Fruit fly (Drosophila melanogaster): ENCODE results near the gene Vps60.

Vps60 gene

DNA sequence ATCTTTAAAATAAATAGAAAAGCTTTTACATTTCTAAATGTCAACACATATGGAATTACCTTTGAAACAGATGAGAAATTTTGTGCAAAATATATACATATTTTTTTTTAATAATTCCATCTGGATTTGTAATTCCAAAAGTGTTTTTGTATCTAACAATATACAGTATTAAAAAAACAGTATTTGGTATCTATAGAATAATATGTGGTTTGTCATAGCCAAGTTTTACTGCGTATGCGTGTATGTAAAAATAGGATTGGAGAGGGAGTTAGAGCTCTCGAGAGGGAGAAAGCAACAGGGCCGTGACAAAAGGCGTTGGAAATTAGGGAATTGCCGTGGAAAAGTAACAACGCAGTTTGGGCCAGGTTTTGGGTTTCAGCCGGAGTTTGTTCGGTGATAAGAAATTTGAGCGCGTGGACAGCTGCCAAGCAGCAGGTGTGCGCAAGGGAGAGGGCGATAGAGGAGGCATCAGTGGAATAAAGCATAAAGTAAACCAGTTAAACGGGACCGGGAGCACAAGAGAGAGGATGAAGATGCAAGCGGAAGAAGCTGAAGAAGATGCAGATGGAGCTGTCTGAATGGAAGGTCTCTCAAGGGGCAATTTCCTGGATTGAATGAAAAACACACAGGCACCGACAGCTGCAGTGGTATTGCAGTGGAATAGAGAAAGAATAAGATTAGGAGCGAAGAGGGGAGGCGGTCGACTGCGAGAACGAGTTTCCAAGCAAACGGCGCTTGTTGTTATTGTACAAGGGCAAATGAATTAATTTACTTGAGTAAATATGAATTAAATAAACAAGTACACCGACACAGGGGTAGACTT is 31.7 kb upstream of the Vps60 start (continued):
- TF ChIP-seq twi (tag; optimal IDR thresholded peaks at IDR 0.05) (no peak), repo (GFP tag; optimal IDR thresholded peaks at IDR 0.05) (peak; percentile 24), pnt (GFP tag; optimal IDR thresholded peaks at IDR 0.05) (peak; percentile 29), fu2 (GFP tag; optimal IDR thresholded peaks at IDR 0.05) (no peak), nau (GFP tag; optimal IDR thresholded peaks at IDR 0.05) (peak; percentile 82), Hr3 (GFP tag; optimal IDR thresholded peaks at IDR 0.05) (no peak), phol (tag; optimal IDR thresholded peaks at IDR 0.05) (peak; percentile 29), fd102C (GFP tag; optimal IDR thresholded peaks at IDR 0.05) (no peak), Neu2 (GFP tag; optimal IDR thresholded peaks at IDR 0.05; ENCODE audit: borderline replicate concordance) (no peak), CG11696 (GFP tag; IDR thresholded peaks at IDR 0.05) (no peak), CG2129 (GFP tag; IDR thresholded peaks at IDR 0.05; ENCODE audit: partially characterized antibody) (no peak), cad (GFP tag; optimal IDR thresholded peaks at IDR 0.05) (no peak), Dip2 (GFP tag; IDR thresholded peaks at IDR 0.05) (no peak), CG12104 (GFP tag; optimal IDR thresholded peaks at IDR 0.05) (peak; percentile 47), Abd-B (GFP tag; optimal IDR thresholded peaks at IDR 0.05) (no peak), Chrac-16 (GFP tag; optimal IDR thresholded peaks at IDR 0.05) (no peak), CG10543 (GFP tag; optimal IDR thresholded peaks at IDR 0.05) (peak; percentile 91), Opbp (GFP tag; IDR thresholded peaks at IDR 0.05; ENCODE audit: partially characterized antibody) (no peak), chm (GFP tag; IDR thresholded peaks at IDR 0.05) (no peak), Oaz (GFP tag; IDR thresholded peaks at IDR 0.05) (no peak), trem (tag; optimal IDR thresholded peaks at IDR 0.05) (no peak), btn (GFP tag; optimal IDR thresholded peaks at IDR 0.05) (no peak), lilli (GFP tag; optimal IDR thresholded peaks at IDR 0.05) (no peak), CG3163 (GFP tag; optimal IDR thresholded peaks at IDR 0.05) (no peak), Jarid2 (GFP tag; optimal IDR thresholded peaks at IDR 0.05) (peak; percentile 26), CG7745 (tag; optimal IDR thresholded peaks at IDR 0.05) (no peak), vfl (GFP tag; optimal IDR thresholded peaks at IDR 0.05) (peak; percentile 15), CG10979 (tag; optimal IDR thresholded peaks at IDR 0.05) (no peak), h (optimal IDR thresholded peaks at IDR 0.05) (no peak), scrt (GFP tag; optimal IDR thresholded peaks at IDR 0.05) (peak; percentile 40), rib (GFP tag; IDR thresholded peaks at IDR 0.05) (peak; percentile 91), ara (GFP tag; IDR thresholded peaks at IDR 0.05) (peak; percentile 86), ftz-f1 (GFP tag; optimal IDR thresholded peaks at IDR 0.05) (peak; percentile 2), sim (GFP tag; IDR thresholded peaks at IDR 0.05) (no peak), H2.0 (GFP tag; IDR thresholded peaks at IDR 0.05) (no peak), Nf-YB (GFP tag; optimal IDR thresholded peaks at IDR 0.05) (no peak), CG6689 (GFP tag; IDR thresholded peaks at IDR 0.05) (peak; percentile 61), CG18262 (tag; optimal IDR thresholded peaks at IDR 0.05) (no peak), D19A (tag; optimal IDR thresholded peaks at IDR 0.05) (no peak), CG8478 (optimal IDR thresholded peaks at IDR 0.05) (no peak), fd64A (GFP tag; optimal IDR thresholded peaks at IDR 0.05) (peak; percentile 72), tap (tag; optimal IDR thresholded peaks at IDR 0.05) (no peak), E2f2 (GFP tag; IDR thresholded peaks at IDR 0.05) (no peak), sens (GFP tag) (peak; percentile 97), peb (GFP tag; IDR thresholded peaks at IDR 0.05) (no peak), sqz (GFP tag; optimal IDR thresholded peaks at IDR 0.05) (no peak), CG15011 (GFP tag; optimal IDR thresholded peaks at IDR 0.05) (peak; percentile 68), Atf3 (GFP tag; optimal IDR thresholded peaks at IDR 0.05) (no peak), exex (tag; optimal IDR thresholded peaks at IDR 0.05) (peak; percentile 4), ase (GFP tag; IDR thresholded peaks at IDR 0.05) (peak; percentile 55; the same call in 2 of the 3 replicates), toy (GFP tag; IDR thresholded peaks at IDR 0.05) (peak; percentile 61; the same call in 1 of the 2 replicates)

Measured in whole organism, embryonic.